Fruit fly (Drosophila melanogaster) whole organism, embryonic: ENCODE data around the gene CG12123.

Source experiments
- Antp ChIP-seq: fragments of 200-800 bp; sonication (Bioruptor generic); optimal IDR thresholded peaks from 3 replicates; lab custom pipeline; 2016; ENCODE audit warnings: missing biosample characterization, missing genetic modification characterization
- B-H2 ChIP-seq: fragments of 200-800 bp; sonication (Bioruptor generic); optimal IDR thresholded peaks from 2 replicates; lab custom pipeline; 2018; ENCODE audit warnings: missing biosample characterization, mild to moderate bottlenecking, missing genetic modification characterization
- CG10321 ChIP-seq: fragments of 200-800 bp; sonication (Bioruptor generic); IDR thresholded peaks from 2 replicates; pipeline ENCODE4 v1.3.6; 2022; ENCODE audit warnings: missing biosample characterization, missing genetic modification characterization
- CG11696 ChIP-seq: fragments of 200-800 bp; sonication (Bioruptor generic); IDR thresholded peaks from 2 replicates; pipeline ENCODE4 v1.3.6; 2022; ENCODE audit warnings: missing biosample characterization, missing genetic modification characterization
- CG12219 ChIP-seq: fragments of 200-800 bp; sonication (Bioruptor generic); optimal IDR thresholded peaks from 3 replicates; lab custom pipeline; 2018; ENCODE audit warnings: missing biosample characterization, mild to moderate bottlenecking, missing genetic modification characterization
- CG12942 ChIP-seq: fragments of 200-800 bp; sonication (Bioruptor generic); optimal IDR thresholded peaks from 3 replicates; lab custom pipeline; 2016; ENCODE audit warnings: missing biosample characterization, missing genetic modification characterization
- CG13894 ChIP-seq: fragments of 200-800 bp; sonication (Bioruptor generic); optimal IDR thresholded peaks from 3 replicates; lab custom pipeline; 2018; ENCODE audit warnings: missing biosample characterization, mild to moderate bottlenecking, missing genetic modification characterization, moderate library complexity
- CG14860 ChIP-seq: fragments of 200-800 bp; sonication (Bioruptor generic); IDR thresholded peaks from 3 replicates; pipeline ENCODE4 v1.3.6; 2022; ENCODE audit warnings: missing biosample characterization, missing genetic modification characterization; ENCODE audit not compliant: partially characterized antibody
- CG15479 ChIP-seq: fragments of 200-800 bp; sonication (Bioruptor generic); optimal IDR thresholded peaks from 3 replicates; lab custom pipeline; 2019; ENCODE audit warnings: missing biosample characterization, mild to moderate bottlenecking, missing genetic modification characterization, moderate library complexity
- CG1832 ChIP-seq: fragments of 200-800 bp; sonication (Bioruptor generic); optimal IDR thresholded peaks from 2 replicates; lab custom pipeline; 2017; ENCODE audit warnings: missing biosample characterization, mild to moderate bottlenecking, missing genetic modification characterization, inconsistent platforms
- CG2116 ChIP-seq: fragments of 200-800 bp; sonication (Bioruptor generic); optimal IDR thresholded peaks from 3 replicates; lab custom pipeline; 2018; ENCODE audit warnings: missing biosample characterization, mild to moderate bottlenecking, missing genetic modification characterization
- CG31388 ChIP-seq: fragments of 200-800 bp; sonication (Bioruptor generic); optimal IDR thresholded peaks from 2 replicates; lab custom pipeline; 2016; ENCODE audit warnings: missing biosample characterization, missing genetic modification characterization
- CG33213 ChIP-seq: fragments of 200-800 bp; sonication (Bioruptor generic); optimal IDR thresholded peaks from 3 replicates; lab custom pipeline; 2016; ENCODE audit warnings: missing biosample characterization, missing genetic modification characterization
- CG4707 ChIP-seq: fragments of 200-800 bp; sonication (Bioruptor generic); optimal IDR thresholded peaks from 2 replicates; lab custom pipeline; 2018; ENCODE audit warnings: missing biosample characterization, mild to moderate bottlenecking, missing genetic modification characterization, moderate library complexity
- CG6175 ChIP-seq: fragments of 200-800 bp; sonication (Bioruptor generic); IDR thresholded peaks from 3 replicates; pipeline ENCODE4 v1.3.6; 2022; ENCODE audit warnings: missing biosample characterization, missing genetic modification characterization
- Deaf1 ChIP-seq: fragments of 200-800 bp; optimal IDR thresholded peaks from 3 replicates; lab custom pipeline; 2019; ENCODE audit warnings: missing biosample characterization, mild to moderate bottlenecking, missing genetic modification characterization, moderate library complexity
- Dfd ChIP-seq, 2 experiments: fragments of >200 bp; optimal IDR thresholded peaks; 2 replicates each; lab custom pipeline; 2017; ENCODE audit warnings: missing biosample characterization in 2 of 2, missing genetic modification characterization in 2 of 2
- H15 ChIP-seq: fragments of 200-800 bp; sonication (Bioruptor generic); IDR thresholded peaks from 3 replicates; pipeline ENCODE4 v1.3.6; 2022; ENCODE audit warnings: missing biosample characterization, missing genetic modification characterization
- H2.0 ChIP-seq: fragments of 200-800 bp; sonication (Bioruptor generic); IDR thresholded peaks from 2 replicates; pipeline ENCODE4 v1.3.6; 2022; ENCODE audit warnings: missing biosample characterization, missing genetic modification characterization
- HLH4C ChIP-seq: fragments of 200-800 bp; sonication (Bioruptor generic); IDR thresholded peaks from 3 replicates; pipeline ENCODE4 v1.3.6; 2022; ENCODE audit warnings: missing biosample characterization, missing genetic modification characterization; ENCODE audit not compliant: partially characterized antibody
- HmgZ ChIP-seq: fragments of 200-800 bp; sonication (Bioruptor generic); optimal IDR thresholded peaks from 2 replicates; lab custom pipeline; 2018; ENCODE audit warnings: missing biosample characterization, mild to moderate bottlenecking, missing genetic modification characterization
- Med ChIP-seq: fragments of 200-800 bp; sonication (Bioruptor generic); peaks from one replicate; lab custom pipeline; 2016; ENCODE audit warnings: missing biosample characterization, missing genetic modification characterization, mild to moderate bottlenecking, inconsistent platforms, moderate library complexity
- Nf-YB ChIP-seq: fragments of 200-800 bp; sonication (Bioruptor generic); optimal IDR thresholded peaks from 3 replicates; lab custom pipeline; 2019; ENCODE audit warnings: missing biosample characterization, mild to moderate bottlenecking, missing genetic modification characterization, moderate library complexity
- Opbp ChIP-seq: fragments of 200-800 bp; sonication (Bioruptor generic); IDR thresholded peaks from 3 replicates; pipeline ENCODE4 v1.3.6; 2022; ENCODE audit warnings: missing biosample characterization, missing genetic modification characterization; ENCODE audit not compliant: partially characterized antibody
- Pdp1 ChIP-seq, 2 experiments: fragments of 200-800 bp; sonication (Bioruptor generic); optimal IDR thresholded peaks; 3 replicates each; lab custom pipeline; 2016; ENCODE audit warnings: missing biosample characterization in 2 of 2, missing genetic modification characterization in 2 of 2, mild to moderate bottlenecking in 1 of 2, moderate library complexity in 1 of 2
- Trl ChIP-seq, 3 experiments: fragments of >200 bp in 2 of 3; fragments of 200-800 bp in 1 of 3; sonication (Bioruptor generic) in 1 of 3; optimal IDR thresholded peaks; 2 replicates in 1 of 3; 3 replicates in 2 of 3; lab custom pipeline; 2016 to 2017; ENCODE audit warnings: missing biosample characterization in 1 of 3, missing genetic modification characterization in 1 of 3
- YL-1 ChIP-seq: fragments of 200-800 bp; sonication (Bioruptor generic); optimal IDR thresholded peaks from 3 replicates; lab custom pipeline; 2017; ENCODE audit warnings: missing biosample characterization, mild to moderate bottlenecking, missing genetic modification characterization
- al ChIP-seq: fragments of 200-800 bp; sonication (Bioruptor generic); IDR thresholded peaks from 2 replicates; pipeline ENCODE4 v1.3.6; 2022; ENCODE audit warnings: missing biosample characterization, missing genetic modification characterization
- cwo ChIP-seq: fragments of 200-800 bp; sonication (Bioruptor generic); optimal IDR thresholded peaks from 3 replicates; lab custom pipeline; 2017; ENCODE audit warnings: missing biosample characterization, missing genetic modification characterization, mild to moderate bottlenecking, moderate library complexity, missing genetic modification reagents
- dmrt99B ChIP-seq: fragments of 200-800 bp; sonication (Bioruptor generic); optimal IDR thresholded peaks from 2 replicates; lab custom pipeline; 2018; ENCODE audit warnings: missing biosample characterization, mild to moderate bottlenecking, missing genetic modification characterization, moderate library complexity
- dpn ChIP-seq, 2 experiments: fragments of 200-800 bp; sonication (Bioruptor generic); optimal IDR thresholded peaks; 3 replicates each; lab custom pipeline; 2016; ENCODE audit warnings: missing biosample characterization in 2 of 2, missing genetic modification characterization in 2 of 2
- eve ChIP-seq, 2 experiments: fragments of >200 bp; optimal IDR thresholded peaks; 2 replicates each; lab custom pipeline; 2017; ENCODE audit warnings: missing biosample characterization in 2 of 2, missing genetic modification characterization in 2 of 2
- exex ChIP-seq: fragments of 200-800 bp; sonication (Bioruptor generic); optimal IDR thresholded peaks from 4 replicates; lab custom pipeline; 2018; ENCODE audit warnings: missing biosample characterization, mild to moderate bottlenecking, missing genetic modification characterization, moderate library complexity
- fu2 ChIP-seq: fragments of 200-800 bp; sonication (Bioruptor generic); optimal IDR thresholded peaks from 2 replicates; lab custom pipeline; 2016; ENCODE audit warnings: missing biosample characterization, missing genetic modification characterization
- grau ChIP-seq: fragments of 200-800 bp; optimal IDR thresholded peaks from 3 replicates; lab custom pipeline; 2019; ENCODE audit warnings: missing biosample characterization, mild to moderate bottlenecking, missing genetic modification characterization, moderate library complexity
- hth ChIP-seq: fragments of >200 bp; optimal IDR thresholded peaks from 2 replicates; lab custom pipeline; 2017; ENCODE audit warnings: inconsistent platforms
- ken ChIP-seq: fragments of 200-800 bp; sonication (Bioruptor generic); IDR thresholded peaks from 3 replicates; pipeline ENCODE4 v1.3.6; 2022; ENCODE audit warnings: missing biosample characterization, missing genetic modification characterization
- lilli ChIP-seq: fragments of 200-800 bp; sonication (Bioruptor generic); optimal IDR thresholded peaks from 3 replicates; lab custom pipeline; 2016; ENCODE audit warnings: missing biosample characterization, missing genetic modification characterization
- lov ChIP-seq, 2 experiments: fragments of 200-800 bp in 1 of 2; fragments of >200 bp in 1 of 2; sonication (Bioruptor generic) in 1 of 2; IDR thresholded peaks in 1 of 2; optimal IDR thresholded peaks in 1 of 2; 2 replicates in 1 of 2; 3 replicates in 1 of 2; pipeline versions ENCODE4 v1.3.6 to Lab custom; 2017 to 2022; ENCODE audit warnings: missing biosample characterization in 1 of 2, missing genetic modification characterization in 1 of 2
- mirr ChIP-seq: fragments of 200-800 bp; sonication (Bioruptor generic); optimal IDR thresholded peaks from 3 replicates; lab custom pipeline; 2018; ENCODE audit warnings: missing biosample characterization, mild to moderate bottlenecking, missing genetic modification characterization
- nerfin-1 ChIP-seq: fragments of 200-800 bp; sonication (Bioruptor generic); optimal IDR thresholded peaks from 3 replicates; lab custom pipeline; 2019; ENCODE audit warnings: missing biosample characterization, mild to moderate bottlenecking, missing genetic modification characterization, moderate library complexity
- pnt ChIP-seq: fragments of 200-800 bp; sonication (Bioruptor generic); optimal IDR thresholded peaks from 3 replicates; lab custom pipeline; 2016; ENCODE audit warnings: missing biosample characterization, missing genetic modification characterization
- prd ChIP-seq, 3 experiments: fragments of >200 bp in 2 of 3; fragments of 200-800 bp in 1 of 3; sonication (Bioruptor generic) in 1 of 3; optimal IDR thresholded peaks in 2 of 3; IDR thresholded peaks in 1 of 3; 2 replicates in 2 of 3; 3 replicates in 1 of 3; pipeline versions ENCODE4 v1.3.6 to Lab custom; 2017 to 2022; ENCODE audit warnings: missing biosample characterization in 1 of 3, missing genetic modification characterization in 1 of 3
- row ChIP-seq: fragments of 200-800 bp; sonication (Bioruptor generic); IDR thresholded peaks from 3 replicates; pipeline ENCODE4 v1.3.6; 2022; ENCODE audit warnings: missing biosample characterization, missing genetic modification characterization
- ssp ChIP-seq: fragments of 200-800 bp; sonication (Bioruptor generic); IDR thresholded peaks from 2 replicates; pipeline ENCODE4 v1.3.6; 2022; ENCODE audit warnings: missing biosample characterization, missing genetic modification characterization
- twi ChIP-seq: fragments of 200-800 bp; optimal IDR thresholded peaks from 2 replicates; lab custom pipeline; 2019; ENCODE audit warnings: missing biosample characterization, mild to moderate bottlenecking, missing genetic modification characterization, moderate library complexity
- tx ChIP-seq: fragments of 200-800 bp; sonication (Bioruptor generic); optimal IDR thresholded peaks from 2 replicates; lab custom pipeline; 2016; ENCODE audit warnings: missing biosample characterization, missing genetic modification characterization
- unpg ChIP-seq: fragments of 200-800 bp; sonication (Bioruptor generic); optimal IDR thresholded peaks from 3 replicates; lab custom pipeline; 2018; ENCODE audit warnings: missing biosample characterization, mild to moderate bottlenecking, missing genetic modification characterization, moderate library complexity

The CG12123 gene

DNA sequence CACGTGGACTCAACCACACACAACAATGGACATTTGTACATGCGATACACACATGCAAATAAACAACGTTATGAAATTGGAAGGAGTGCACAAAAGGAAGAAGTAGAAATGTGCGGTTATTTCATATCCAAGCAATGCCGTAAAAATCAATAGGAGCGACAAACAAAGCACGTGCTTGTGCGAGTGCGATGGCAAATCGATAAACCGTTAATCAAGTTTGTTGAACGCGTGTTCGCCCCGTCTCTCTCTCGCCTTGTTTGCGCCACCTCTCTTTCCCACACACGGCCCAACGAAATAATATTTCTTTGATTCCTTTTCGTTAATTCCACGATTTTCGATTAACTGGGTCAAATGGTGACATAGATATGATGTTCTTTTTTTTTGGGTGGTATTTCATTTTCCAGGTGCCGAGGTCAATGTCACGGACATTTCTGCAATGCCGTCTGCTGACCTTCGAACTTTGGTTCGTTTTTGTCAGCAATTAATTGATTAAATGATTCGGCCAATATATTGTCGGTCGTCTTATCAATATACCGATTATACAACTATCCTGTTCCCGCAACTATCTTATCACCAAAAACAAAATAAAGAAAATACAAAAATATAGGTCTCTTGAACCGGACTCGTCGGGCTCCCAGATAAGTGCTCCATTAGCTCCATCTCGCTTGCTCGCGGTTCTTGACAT is 48.3 kb upstream of the CG12123 start (continued):
- TF ChIP-seq fu2 (GFP tag; lab: Kevin White, UChicago) (no peak), unpg (GFP tag; lab: Kevin White, UChicago) (no peak), Nf-YB (GFP tag; lab: Kevin White, UChicago) (no peak), CG4707 (no peak), Med (GFP tag; lab: Kevin White, UChicago) (peak; percentile 33), twi (no peak), CG12942 (GFP tag; lab: Kevin White, UChicago) (no peak), CG10321 (GFP tag; lab: Robert Waterston, UW) (0 out of 2 replicates have a peak, but pooled peaks have one; percentile 37), cwo (GFP tag; lab: Kevin White, UChicago) (peak; percentile 77), row (no peak), Pdp1 (GFP tag; optimal IDR thresholded peaks at IDR 0.05; lab: Kevin White, UChicago) (peak in 1 of 2 experiments; percentile 51), CG6175 (GFP tag; lab: Robert Waterston, UW) (no peak), exex (tag; lab: Kevin White, UChicago) (peak; percentile 73), HmgZ (tag; lab: Kevin White, UChicago) (no peak), Dfd (GFP tag; optimal IDR thresholded peaks at IDR 0.05; lab: Kevin White, UChicago) (no peak), dpn (GFP tag; optimal IDR thresholded peaks at IDR 0.05; lab: Kevin White, UChicago) (no peak), H15 (no peak), ssp (GFP tag; lab: Robert Waterston, UW) (no peak), dmrt99B (tag; lab: Kevin White, UChicago) (no peak), CG12219 (GFP tag; lab: Kevin White, UChicago) (no peak), Antp (GFP tag; lab: Kevin White, UChicago) (no peak), B-H2 (no peak), YL-1 (GFP tag; lab: Kevin White, UChicago) (no peak), CG14860 (GFP tag; lab: Robert Waterston, UW) (no peak), grau (tag; lab: Kevin White, UChicago) (no peak), HLH4C (GFP tag; lab: Robert Waterston, UW) (no peak), lov (optimal IDR thresholded peaks at IDR 0.05; lab: Kevin White, UChicago) (no peak), lov (GFP tag; IDR thresholded peaks at IDR 0.05; lab: Robert Waterston, UW) (no peak), eve (GFP tag; optimal IDR thresholded peaks at IDR 0.05; lab: Kevin White, UChicago) (peak in 1 of 2 experiments; percentile 57), hth (lab: Kevin White, UChicago) (no peak), lilli (GFP tag; lab: Kevin White, UChicago) (no peak), CG13894 (tag; lab: Kevin White, UChicago) (no peak), CG1832 (no peak), mirr (GFP tag; lab: Kevin White, UChicago) (peak; percentile 48), nerfin-1 (tag; lab: Kevin White, UChicago) (peak; percentile 1), tx (GFP tag; lab: Kevin White, UChicago) (no peak), CG11696 (GFP tag; lab: Robert Waterston, UW) (no peak), CG15479 (GFP tag; lab: Kevin White, UChicago) (no peak), al (GFP tag; lab: Robert Waterston, UW) (no peak), CG31388 (GFP tag; lab: Kevin White, UChicago) (no peak), Deaf1 (tag; lab: Kevin White, UChicago) (no peak), Trl (optimal IDR thresholded peaks at IDR 0.05; lab: Kevin White, UChicago) (no peak), Trl (GFP tag; optimal IDR thresholded peaks at IDR 0.05; lab: Kevin White, UChicago) (no peak), pnt (no peak), CG33213 (GFP tag; lab: Kevin White, UChicago) (no peak), Opbp (GFP tag; lab: Robert Waterston, UW) (no peak), ken (GFP tag; lab: Robert Waterston, UW) (0 out of 3 replicates have a peak, but pooled peaks have one; percentile 29), H2.0 (GFP tag; lab: Robert Waterston, UW) (no peak), prd (optimal IDR thresholded peaks at IDR 0.05; lab: Kevin White, UChicago) (no peak), prd (GFP tag; IDR thresholded peaks at IDR 0.05; lab: Robert Waterston, UW) (no peak), CG2116 (GFP tag; lab: Kevin White, UChicago) (no peak)
